Fruit fly (Drosophila melanogaster) whole organism, adult: ENCODE results near the gene CG12541.

Experiments used
- CG11617 ChIP-seq: fragments of 200-800 bp; sonication (Bioruptor generic); optimal IDR thresholded peaks from 2 replicates; lab custom pipeline; 2017; ENCODE audit warnings: mild to moderate bottlenecking, missing biosample characterization, missing genetic modification reagents, missing genetic modification characterization
- CG12768 ChIP-seq: fragments of 200-800 bp; sonication (Bioruptor generic); optimal IDR thresholded peaks from 2 replicates; lab custom pipeline; 2017; ENCODE audit warnings: missing biosample characterization, missing genetic modification characterization, mild to moderate bottlenecking, moderate library complexity, missing genetic modification reagents
- CG14711 ChIP-seq: fragments of 200-800 bp; sonication (Bioruptor generic); optimal IDR thresholded peaks from 2 replicates; lab custom pipeline; 2018; ENCODE audit warnings: missing biosample characterization, mild to moderate bottlenecking, missing genetic modification characterization, moderate library complexity
- CG1620 ChIP-seq: fragments of 200-800 bp; sonication (Bioruptor generic); optimal IDR thresholded peaks from 2 replicates; lab custom pipeline; 2016; ENCODE audit warnings: missing biosample characterization, missing genetic modification characterization
- CG33017 ChIP-seq: fragments of 200-800 bp; sonication (Bioruptor generic); optimal IDR thresholded peaks from 2 replicates; lab custom pipeline; 2018; ENCODE audit warnings: missing biosample characterization, mild to moderate bottlenecking, missing genetic modification characterization, moderate library complexity
- CG5204 ChIP-seq: fragments of 200-800 bp; sonication (Bioruptor generic); optimal IDR thresholded peaks from 2 replicates; lab custom pipeline; 2016; ENCODE audit warnings: missing biosample characterization, missing genetic modification characterization
- CG7045 ChIP-seq: fragments of 200-800 bp; sonication (Bioruptor generic); optimal IDR thresholded peaks from 2 replicates; lab custom pipeline; 2017; ENCODE audit warnings: missing biosample characterization, mild to moderate bottlenecking, missing genetic modification characterization
- CG7101 ChIP-seq: fragments of 200-800 bp; sonication (Bioruptor generic); optimal IDR thresholded peaks from 2 replicates; lab custom pipeline; 2018; ENCODE audit warnings: missing biosample characterization, mild to moderate bottlenecking, missing genetic modification characterization, moderate library complexity
- Clk ChIP-seq: fragments of 200-800 bp; sonication (Bioruptor generic); optimal IDR thresholded peaks from 2 replicates; lab custom pipeline; 2017; ENCODE audit warnings: missing biosample characterization, missing genetic modification characterization
- Crg-1 ChIP-seq: fragments of 200-800 bp; sonication (Bioruptor generic); optimal IDR thresholded peaks from 2 replicates; lab custom pipeline; 2016; ENCODE audit warnings: missing biosample characterization, missing genetic modification characterization
- Hr96 ChIP-seq: fragments of 200-800 bp; sonication (Bioruptor generic); optimal IDR thresholded peaks from 2 replicates; lab custom pipeline; 2016; ENCODE audit warnings: missing biosample characterization, missing genetic modification characterization
- Mnt ChIP-seq: fragments of 200-800 bp; sonication (Bioruptor generic); optimal IDR thresholded peaks from 2 replicates; lab custom pipeline; 2016; ENCODE audit warnings: missing biosample characterization, mild to moderate bottlenecking, missing genetic modification characterization
- bab1 ChIP-seq: fragments of 200-800 bp; sonication (Bioruptor generic); optimal IDR thresholded peaks from 3 replicates; lab custom pipeline; 2019; ENCODE audit warnings: missing biosample characterization, mild to moderate bottlenecking, missing genetic modification characterization, moderate library complexity
- cic ChIP-seq: fragments of 200-800 bp; sonication (Bioruptor generic); optimal IDR thresholded peaks from 2 replicates; lab custom pipeline; 2017; ENCODE audit warnings: missing biosample characterization, mild to moderate bottlenecking, missing genetic modification characterization, moderate library complexity
- cnc ChIP-seq, 2 experiments: fragments of >200 bp; optimal IDR thresholded peaks; 2 replicates each; lab custom pipeline; 2017
- kay ChIP-seq: fragments of 200-800 bp; sonication (Bioruptor generic); peaks from one replicate; lab custom pipeline; 2016; ENCODE audit warnings: missing biosample characterization, missing genetic modification characterization, borderline replicate concordance
- ovo ChIP-seq: fragments of 200-800 bp; sonication (Bioruptor generic); optimal IDR thresholded peaks from 2 replicates; lab custom pipeline; 2016; ENCODE audit warnings: missing biosample characterization, missing genetic modification characterization
- pad ChIP-seq: fragments of 200-800 bp; sonication (Bioruptor generic); optimal IDR thresholded peaks from 3 replicates; lab custom pipeline; 2017; ENCODE audit warnings: missing biosample characterization, missing genetic modification characterization, mild to moderate bottlenecking, moderate library complexity, missing genetic modification reagents
- tj ChIP-seq: fragments of 200-800 bp; sonication (Bioruptor generic); optimal IDR thresholded peaks from 3 replicates; lab custom pipeline; 2017; ENCODE audit warnings: missing biosample characterization, mild to moderate bottlenecking, missing genetic modification characterization, moderate library complexity
- toe ChIP-seq: fragments of 200-800 bp; sonication (Bioruptor generic); optimal IDR thresholded peaks from 2 replicates; lab custom pipeline; 2016; ENCODE audit warnings: missing biosample characterization, missing genetic modification characterization

Gene CG12541

dm6 chrX:7065835-7066234 lies at the start of gene CG12541:
CG12541 (minus strand) TSS chrX:7066052.
- TF ChIP-seq Mnt (GFP tag; lab: Kevin White, UChicago), result no peak
- TF ChIP-seq Crg-1 (GFP tag; lab: Kevin White, UChicago), result no peak
- TF ChIP-seq CG1620 (GFP tag; lab: Kevin White, UChicago), result no peak

- TF ChIP-seq Mnt (GFP tag; lab: Kevin White, UChicago) (no peak), CG11617 (GFP tag; lab: Kevin White, UChicago) (no peak), cnc (optimal IDR thresholded peaks at IDR 0.05; lab: Kevin White, UChicago) (no peak), CG7045 (GFP tag; lab: Kevin White, UChicago) (no peak), CG5204 (GFP tag; lab: Kevin White, UChicago) (no peak), CG33017 (tag; lab: Kevin White, UChicago) (no peak), toe (GFP tag; lab: Kevin White, UChicago) (no peak), Clk (GFP tag; lab: Kevin White, UChicago) (no peak), Hr96 (GFP tag; lab: Kevin White, UChicago) (no peak), bab1 (no peak), CG1620 (GFP tag; lab: Kevin White, UChicago) (no peak), CG12768 (no peak), kay (GFP tag; lab: Kevin White, UChicago) (no peak), ovo (GFP tag; lab: Kevin White, UChicago) (no peak), Crg-1 (GFP tag; lab: Kevin White, UChicago) (no peak), pad (GFP tag; lab: Kevin White, UChicago) (no peak), CG14711 (tag; lab: Kevin White, UChicago) (no peak), tj (GFP tag; lab: Kevin White, UChicago) (no peak), CG7101 (tag; lab: Kevin White, UChicago) (no peak)
Measured at dm6 chrX:7110890-7111289, 45.0 kb upstream of the CG12541 start.

- TF ChIP-seq CG1620 (GFP tag; lab: Kevin White, UChicago) (no peak), cic (GFP tag; lab: Kevin White, UChicago) (peak; percentile 19), Clk (GFP tag; lab: Kevin White, UChicago) (no peak), Crg-1 (GFP tag; lab: Kevin White, UChicago) (no peak), Mnt (GFP tag; lab: Kevin White, UChicago) (peak; percentile 38), CG11617 (GFP tag; lab: Kevin White, UChicago) (peak; percentile 11), ovo (GFP tag; lab: Kevin White, UChicago) (peak; percentile 30), toe (GFP tag; lab: Kevin White, UChicago) (no peak), pad (GFP tag; lab: Kevin White, UChicago) (peak; percentile 92), kay (GFP tag; lab: Kevin White, UChicago) (no peak), CG14711 (tag; lab: Kevin White, UChicago) (no peak), tj (GFP tag; lab: Kevin White, UChicago) (no peak), CG7101 (tag; lab: Kevin White, UChicago) (no peak), bab1 (peak; percentile 68)
Measured at dm6 chrX:7109793-7110606, 44.1 kb upstream of the CG12541 start, which contains the start of gene fz4. fz4 (minus strand) TSS chrX:7110321.

DNA sequence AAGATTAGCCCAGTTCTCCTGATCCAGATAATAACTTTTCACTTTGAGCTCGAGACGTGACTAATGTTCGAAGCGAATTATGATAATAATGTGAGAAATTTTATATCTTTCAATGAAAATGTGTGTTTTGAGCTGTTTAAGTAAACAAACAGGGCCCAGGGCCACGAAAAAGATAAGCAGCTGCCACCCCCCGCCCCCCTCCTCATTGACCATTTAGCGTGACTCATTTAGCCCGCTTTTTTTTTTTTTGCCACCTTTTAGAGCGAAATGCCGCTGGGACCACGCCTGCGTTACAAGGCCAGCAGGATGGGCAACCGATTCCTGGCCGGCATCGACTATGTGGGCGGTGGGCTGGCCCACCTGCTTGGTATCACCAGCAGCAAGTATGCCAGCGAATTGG lies 39.7 kb upstream of the CG12541 start:
- TF ChIP-seq CG7101 (tag; lab: Kevin White, UChicago), result no peak
- TF ChIP-seq CG5204 (GFP tag; lab: Kevin White, UChicago), result no peak
- no peak for TF ChIP-seq CG14711 (tag; lab: Kevin White, UChicago)
- TF ChIP-seq Hr96 (GFP tag; lab: Kevin White, UChicago), result no peak
- TF ChIP-seq tj (GFP tag; lab: Kevin White, UChicago), result no peak
- no peak for TF ChIP-seq toe (GFP tag; lab: Kevin White, UChicago)
- no peak for TF ChIP-seq kay (GFP tag; lab: Kevin White, UChicago)
- no peak for TF ChIP-seq CG1620 (GFP tag; lab: Kevin White, UChicago)
- no peak for TF ChIP-seq CG12768
- TF ChIP-seq ovo (GFP tag; lab: Kevin White, UChicago), result no peak
- no peak for TF ChIP-seq CG7045 (GFP tag; lab: Kevin White, UChicago)
- TF ChIP-seq pad (GFP tag; lab: Kevin White, UChicago), result no peak
- TF ChIP-seq CG11617 (GFP tag; lab: Kevin White, UChicago), result no peak
- TF ChIP-seq Crg-1 (GFP tag; lab: Kevin White, UChicago), result no peak
- no peak for TF ChIP-seq CG33017 (tag; lab: Kevin White, UChicago)
- TF ChIP-seq cic (GFP tag; lab: Kevin White, UChicago), result no peak
- TF ChIP-seq cnc (optimal IDR thresholded peaks at IDR 0.05; lab: Kevin White, UChicago), result no peak
- TF ChIP-seq Mnt (GFP tag; lab: Kevin White, UChicago), result no peak

DNA sequence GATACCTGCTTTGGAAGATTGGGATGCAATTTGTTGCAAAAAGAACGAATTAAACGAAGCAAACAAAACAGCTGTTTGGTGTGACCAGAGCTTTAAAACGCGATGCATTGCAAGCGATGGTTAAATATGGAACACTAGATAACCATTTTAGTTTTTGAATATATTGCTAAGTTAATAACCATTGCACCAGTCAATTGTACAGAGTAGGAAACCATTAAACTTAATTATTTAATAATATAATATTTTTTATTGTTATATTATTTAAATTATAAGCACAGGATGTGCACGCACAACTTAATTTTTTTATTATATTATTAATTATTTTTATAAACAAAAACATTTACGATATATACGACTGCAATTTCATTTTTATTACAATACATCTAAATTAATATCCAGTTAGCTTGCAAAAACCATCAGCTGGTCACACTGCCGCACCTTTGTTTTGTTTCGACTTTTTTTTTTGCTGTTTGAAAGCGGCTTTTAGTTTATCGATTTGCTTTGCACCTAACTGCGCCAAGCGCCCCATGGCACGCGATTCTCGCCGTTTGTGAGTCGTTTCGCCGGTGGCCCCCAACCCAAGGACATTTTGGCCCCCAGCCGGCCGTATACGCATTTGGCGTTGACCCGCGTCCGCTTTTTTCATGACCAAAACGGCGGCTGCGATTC lies 38.7 kb upstream of the CG12541 start, which contains the start of the genes CG4617 and CG8300:
Gene CG4617, minus strand, starts transcription at position 92 of the 669 bp plus-strand sequence.
Gene CG8300, plus strand, starts transcription at position 486 of the 669 bp plus-strand sequence.
- TF ChIP-seq Mnt (GFP tag; lab: Kevin White, UChicago) (peak; percentile 19), pad (GFP tag; lab: Kevin White, UChicago) (no peak), CG1620 (GFP tag; lab: Kevin White, UChicago) (no peak), CG14711 (tag; lab: Kevin White, UChicago) (peak; percentile 44), bab1 (no peak), cnc (optimal IDR thresholded peaks at IDR 0.05; lab: Kevin White, UChicago) (no peak), CG7101 (tag; lab: Kevin White, UChicago) (peak; percentile 43), toe (GFP tag; lab: Kevin White, UChicago) (no peak), Crg-1 (GFP tag; lab: Kevin White, UChicago) (no peak), CG12768 (no peak), tj (GFP tag; lab: Kevin White, UChicago) (peak; percentile 29), CG11617 (GFP tag; lab: Kevin White, UChicago) (peak; percentile 64), Clk (GFP tag; lab: Kevin White, UChicago) (no peak), ovo (GFP tag; lab: Kevin White, UChicago) (no peak), Hr96 (GFP tag; lab: Kevin White, UChicago) (no peak), CG5204 (GFP tag; lab: Kevin White, UChicago) (no peak), CG7045 (GFP tag; lab: Kevin White, UChicago) (no peak), kay (GFP tag; lab: Kevin White, UChicago) (no peak), cic (GFP tag; lab: Kevin White, UChicago) (no peak), CG33017 (tag; lab: Kevin White, UChicago) (no peak)
